Worm (Caenorhabditis elegans) whole organism, L4 larva: ENCODE data around the gene F35D2.3.

Experiments
- F10B5.3 ChIP-seq: sonication (generic microtip); optimal IDR thresholded peaks from 2 replicates; lab custom pipeline; 2016; ENCODE audit warnings: mild to moderate bottlenecking, missing genetic modification characterization, missing compliant biosample characterization
- F37D6.2 ChIP-seq: sonication (generic microtip); optimal IDR thresholded peaks from 2 replicates; lab custom pipeline; 2016; ENCODE audit warnings: mild to moderate bottlenecking, missing genetic modification characterization, missing compliant biosample characterization
- T20F7.1 ChIP-seq: fragments of 200-800 bp; sonication (Bioruptor generic); optimal IDR thresholded peaks from 2 replicates; lab custom pipeline; 2018; ENCODE audit warnings: mild to moderate bottlenecking, missing genetic modification characterization, missing compliant biosample characterization
- Y105C5A.15 ChIP-seq: fragments of 200-800 bp; sonication (Bioruptor generic); IDR thresholded peaks from 2 replicates; pipeline ENCODE4 v1.3.6; 2022; ENCODE audit warnings: missing genetic modification characterization, missing compliant biosample characterization
- Y48G9A.11 ChIP-seq: fragments of 200-800 bp; sonication (Bioruptor generic); IDR thresholded peaks from 2 replicates; pipeline ENCODE4 v1.3.6; 2022; ENCODE audit warnings: missing genetic modification reagents, missing genetic modification characterization, missing compliant biosample characterization
- Y5F2A.4 ChIP-seq: fragments of 200-800 bp; sonication (Bioruptor generic); optimal IDR thresholded peaks from 2 replicates; lab custom pipeline; 2018; ENCODE audit warnings: mild to moderate bottlenecking, missing genetic modification characterization, missing compliant biosample characterization
- ZK337.2 ChIP-seq: fragments of 200-800 bp; sonication (Bioruptor generic); IDR thresholded peaks from 2 replicates; pipeline ENCODE4 v1.3.6; 2022; ENCODE audit warnings: missing genetic modification reagents, missing genetic modification characterization, missing compliant biosample characterization
- aha-1 ChIP-seq: fragments of 150-350 bp; peaks from one replicate; lab custom pipeline; 2014; ENCODE audit warnings: missing biosample characterization, missing genetic modification characterization
- aly-2 ChIP-seq: sonication (generic microtip); optimal IDR thresholded peaks from 2 replicates; lab custom pipeline; 2018; ENCODE audit warnings: missing biosample characterization, missing genetic modification characterization
- ceh-32 ChIP-seq: sonication (generic microtip); optimal IDR thresholded peaks from 2 replicates; lab custom pipeline; 2016; ENCODE audit warnings: mild to moderate bottlenecking, missing genetic modification characterization, missing compliant biosample characterization; ENCODE audit not compliant: poor library complexity
- ceh-44 ChIP-seq: fragments of 200-800 bp; sonication (Bioruptor generic); IDR thresholded peaks from 2 replicates; pipeline ENCODE4 v1.3.6; 2022; ENCODE audit warnings: missing genetic modification reagents, missing genetic modification characterization, missing compliant biosample characterization
- ces-1 ChIP-seq: fragments of 150-350 bp; sonication (generic microtip); optimal IDR thresholded peaks from 4 replicates; lab custom pipeline; 2014; ENCODE audit warnings: missing biosample characterization, missing genetic modification reagents, missing genetic modification characterization
- daf-12 ChIP-seq: fragments of 150-350 bp; optimal IDR thresholded peaks from 2 replicates; lab custom pipeline; 2014; ENCODE audit warnings: missing biosample characterization, missing genetic modification reagents, missing genetic modification characterization
- daf-16 ChIP-seq, 3 experiments: sonication (generic microtip); optimal IDR thresholded peaks; 2 replicates each; lab custom pipeline; 2016 to 2017; ENCODE audit warnings: missing genetic modification characterization in 3 of 3, missing genetic modification reagents in 3 of 3, mild to moderate bottlenecking in 2 of 3, missing compliant biosample characterization in 2 of 3, missing biosample characterization in 1 of 3, moderate library complexity in 1 of 3
- daf-8 ChIP-seq: fragments of 200-800 bp; sonication (Bioruptor generic); IDR thresholded peaks from 2 replicates; pipeline ENCODE4 v1.3.6; 2022; ENCODE audit warnings: missing genetic modification characterization, missing compliant biosample characterization
- dmd-8 ChIP-seq: fragments of 200-800 bp; sonication (Bioruptor generic); IDR thresholded peaks from 2 replicates; pipeline ENCODE4 v1.3.6; 2022; ENCODE audit warnings: missing genetic modification characterization, missing compliant biosample characterization
- egl-43 ChIP-seq: fragments of 200-800 bp; sonication (Bioruptor generic); IDR thresholded peaks from 2 replicates; pipeline ENCODE4 v1.3.6; 2022; ENCODE audit warnings: missing genetic modification reagents, missing genetic modification characterization, missing compliant biosample characterization
- fos-1 ChIP-seq: fragments of 150-350 bp; optimal IDR thresholded peaks from 2 replicates; lab custom pipeline; 2014; ENCODE audit warnings: missing biosample characterization, missing genetic modification characterization
- hlh-11 ChIP-seq: fragments of 200-800 bp; sonication (Bioruptor generic); optimal IDR thresholded peaks from 2 replicates; lab custom pipeline; 2018; ENCODE audit warnings: mild to moderate bottlenecking, missing genetic modification characterization, missing compliant biosample characterization
- lin-13 ChIP-seq: fragments of 150-350 bp; optimal IDR thresholded peaks from 2 replicates; lab custom pipeline; 2014; ENCODE audit warnings: missing biosample characterization, missing genetic modification reagents, missing genetic modification characterization
- lin-15B ChIP-seq: fragments of 150-350 bp; sonication (generic microtip); optimal IDR thresholded peaks from 3 replicates; lab custom pipeline; 2014; ENCODE audit warnings: missing biosample characterization, missing genetic modification characterization
- lin-39 ChIP-seq: fragments of 150-350 bp; optimal IDR thresholded peaks from 2 replicates; lab custom pipeline; 2014; ENCODE audit warnings: missing biosample characterization, missing genetic modification reagents, missing genetic modification characterization
- lir-3 ChIP-seq: sonication (generic microtip); optimal IDR thresholded peaks from 2 replicates; lab custom pipeline; 2016; ENCODE audit warnings: mild to moderate bottlenecking, missing genetic modification characterization, missing compliant biosample characterization
- madf-9 ChIP-seq: fragments of 200-800 bp; sonication (Bioruptor generic); conservative IDR thresholded peaks from 2 replicates; pipeline ENCODE4 v1.3.6; 2022; ENCODE audit warnings: missing genetic modification reagents, missing genetic modification characterization, missing compliant biosample characterization
- mdl-1 ChIP-seq, 2 experiments: fragments of 150-350 bp in 1 of 2; sonication (generic microtip) in 1 of 2; optimal IDR thresholded peaks; 2 replicates each; lab custom pipeline; 2014 to 2017; ENCODE audit warnings: missing biosample characterization in 2 of 2, missing genetic modification characterization in 2 of 2
- mxl-2 ChIP-seq: fragments of 200-800 bp; sonication (Bioruptor generic); conservative IDR thresholded peaks from 2 replicates; pipeline ENCODE4 v1.3.6; 2022; ENCODE audit warnings: missing genetic modification reagents, missing genetic modification characterization, missing compliant biosample characterization
- nhr-102 ChIP-seq: sonication (generic microtip); optimal IDR thresholded peaks from 2 replicates; lab custom pipeline; 2016; ENCODE audit warnings: mild to moderate bottlenecking, missing genetic modification characterization, moderate library complexity, missing compliant biosample characterization
- nhr-111 ChIP-seq: fragments of 200-800 bp; sonication (Bioruptor generic); optimal IDR thresholded peaks from 2 replicates; lab custom pipeline; 2018; ENCODE audit warnings: mild to moderate bottlenecking, missing genetic modification characterization, missing compliant biosample characterization
- nhr-237 ChIP-seq: sonication (generic microtip); optimal IDR thresholded peaks from 2 replicates; lab custom pipeline; 2017; ENCODE audit warnings: missing biosample characterization, missing genetic modification characterization
- nhr-42 ChIP-seq: fragments of 200-800 bp; sonication (Bioruptor generic); IDR thresholded peaks from 2 replicates; pipeline ENCODE4 v1.3.6; 2022; ENCODE audit warnings: missing genetic modification characterization, missing compliant biosample characterization
- nhr-48 ChIP-seq: sonication (generic microtip); optimal IDR thresholded peaks from 2 replicates; lab custom pipeline; 2016; ENCODE audit warnings: mild to moderate bottlenecking, missing genetic modification characterization, missing compliant biosample characterization
- nhr-6 ChIP-seq: fragments of 150-350 bp; optimal IDR thresholded peaks from 2 replicates; lab custom pipeline; 2014; ENCODE audit warnings: missing biosample characterization, missing genetic modification characterization
- nhr-77 ChIP-seq: fragments of 150-350 bp; optimal IDR thresholded peaks from 2 replicates; lab custom pipeline; 2014; ENCODE audit warnings: missing biosample characterization, missing genetic modification characterization
- pha-4 ChIP-seq, 2 experiments: fragments of 150-350 bp in 1 of 2; fragments of 200-800 bp in 1 of 2; sonication (Bioruptor generic) in 1 of 2; IDR thresholded peaks in 1 of 2; optimal IDR thresholded peaks in 1 of 2; 2 replicates each; pipeline versions ENCODE4 v1.3.6 to Lab custom; 2014 to 2022; ENCODE audit warnings: missing genetic modification characterization in 2 of 2, missing genetic modification reagents in 2 of 2, missing biosample characterization in 1 of 2, missing compliant biosample characterization in 1 of 2
- php-3 ChIP-seq: fragments of 200-800 bp; sonication (Bioruptor generic); IDR thresholded peaks from 2 replicates; pipeline ENCODE4 v1.3.6; 2022; ENCODE audit warnings: missing genetic modification reagents, missing genetic modification characterization, missing compliant biosample characterization
- pqm-1 ChIP-seq: sonication (generic microtip); optimal IDR thresholded peaks from 2 replicates; lab custom pipeline; 2017; ENCODE audit warnings: missing biosample characterization, missing genetic modification characterization
- rbr-2 ChIP-seq: sonication (generic microtip); optimal IDR thresholded peaks from 2 replicates; lab custom pipeline; 2016; ENCODE audit warnings: missing genotype, missing genetic modification characterization, missing compliant biosample characterization
- saeg-2 ChIP-seq: fragments of 200-800 bp; sonication (Bioruptor generic); IDR thresholded peaks from 2 replicates; pipeline ENCODE4 v1.3.6; 2022; ENCODE audit warnings: missing genetic modification reagents, missing genetic modification characterization, missing compliant biosample characterization
- set-16 ChIP-seq: fragments of 200-800 bp; sonication (Bioruptor generic); IDR thresholded peaks from 2 replicates; pipeline ENCODE4 v1.3.6; 2022; ENCODE audit warnings: missing genetic modification reagents, missing genetic modification characterization, missing compliant biosample characterization
- snpc-1.2 ChIP-seq: fragments of 200-800 bp; sonication (Bioruptor generic); IDR thresholded peaks from 2 replicates; pipeline ENCODE4 v1.3.6; 2022; ENCODE audit warnings: missing genetic modification reagents, missing genetic modification characterization, missing compliant biosample characterization
- spr-1 ChIP-seq: sonication (generic microtip); optimal IDR thresholded peaks from 2 replicates; lab custom pipeline; 2016; ENCODE audit warnings: mild to moderate bottlenecking, missing genetic modification characterization, missing compliant biosample characterization
- tra-1 ChIP-seq: fragments of 200-800 bp; sonication (Bioruptor generic); IDR thresholded peaks from 2 replicates; pipeline ENCODE4 v1.3.6; 2022; ENCODE audit warnings: missing genetic modification reagents, missing genetic modification characterization, missing compliant biosample characterization
- unc-62 ChIP-seq, 3 experiments: fragments of 150-350 bp in 1 of 3; sonication (generic microtip); optimal IDR thresholded peaks in 2 of 3; peaks in 1 of 3; 1 replicate in 1 of 3; 2 replicates in 2 of 3; lab custom pipeline; 2014 to 2017; ENCODE audit warnings: missing biosample characterization in 3 of 3, missing genetic modification characterization in 3 of 3, missing genetic modification reagents in 3 of 3, missing genotype in 1 of 3
- vab-7 ChIP-seq: fragments of 200-800 bp; sonication (Bioruptor generic); IDR thresholded peaks from 2 replicates; pipeline ENCODE4 v1.3.6; 2022; ENCODE audit warnings: missing genetic modification reagents, missing genetic modification characterization, missing compliant biosample characterization
- zfp-2 ChIP-seq: sonication (generic microtip); optimal IDR thresholded peaks from 2 replicates; lab custom pipeline; 2016; ENCODE audit warnings: mild to moderate bottlenecking, missing genetic modification characterization, missing compliant biosample characterization
- zfp-3 ChIP-seq: fragments of 200-800 bp; sonication (Bioruptor generic); conservative IDR thresholded peaks from 2 replicates; pipeline ENCODE4 v1.3.6; 2022; ENCODE audit warnings: missing genetic modification reagents, missing genetic modification characterization, missing compliant biosample characterization
- zip-11 ChIP-seq: fragments of 200-800 bp; sonication (Bioruptor generic); IDR thresholded peaks from 2 replicates; pipeline ENCODE4 v1.3.6; 2022; ENCODE audit warnings: missing genetic modification characterization, missing compliant biosample characterization

The F35D2.3 gene

DNA sequence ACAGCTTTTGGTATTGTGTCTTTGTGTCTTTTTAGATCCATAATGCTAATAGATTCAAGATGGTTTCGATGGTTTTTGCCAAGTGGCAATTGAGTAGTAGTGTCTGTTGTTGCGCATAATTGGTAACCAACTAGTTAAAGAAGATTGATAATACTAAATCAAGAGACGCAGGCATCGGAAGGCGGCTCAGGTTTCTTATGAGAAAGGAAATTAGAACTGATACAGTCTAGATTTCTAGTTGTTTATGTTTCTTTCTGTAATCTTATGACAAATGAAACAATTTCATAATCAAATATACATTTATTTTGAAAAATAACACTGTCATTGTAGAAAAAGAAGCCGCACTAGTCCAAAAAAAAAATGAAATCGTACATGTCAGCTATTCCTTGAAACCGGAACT lies 16.6 kb upstream of the F35D2.3 start, which contains the start of gene ZK1290.10:
Gene ZK1290.10 (minus strand): TSS at position 101 of the 400 bp plus-strand sequence.
- no peak for TF ChIP-seq nhr-77 (tag; lab: Kevin White, UChicago)
- TF ChIP-seq aly-2 = no peak
- TF ChIP-seq spr-1 (tag; lab: Kevin White, UChicago) = no peak
- TF ChIP-seq aha-1 (tag; lab: Kevin White, UChicago) = peak; percentile 19
- TF ChIP-seq ZK337.2 (GFP tag; lab: Robert Waterston, UW) = no peak
- no peak for TF ChIP-seq zfp-3 (GFP tag; lab: Robert Waterston, UW)
- TF ChIP-seq egl-43 (GFP tag; lab: Robert Waterston, UW) = no peak
- TF ChIP-seq F10B5.3 (tag; lab: Kevin White, UChicago) = no peak
- TF ChIP-seq dmd-8 (GFP tag; lab: Robert Waterston, UW) = no peak

DNA sequence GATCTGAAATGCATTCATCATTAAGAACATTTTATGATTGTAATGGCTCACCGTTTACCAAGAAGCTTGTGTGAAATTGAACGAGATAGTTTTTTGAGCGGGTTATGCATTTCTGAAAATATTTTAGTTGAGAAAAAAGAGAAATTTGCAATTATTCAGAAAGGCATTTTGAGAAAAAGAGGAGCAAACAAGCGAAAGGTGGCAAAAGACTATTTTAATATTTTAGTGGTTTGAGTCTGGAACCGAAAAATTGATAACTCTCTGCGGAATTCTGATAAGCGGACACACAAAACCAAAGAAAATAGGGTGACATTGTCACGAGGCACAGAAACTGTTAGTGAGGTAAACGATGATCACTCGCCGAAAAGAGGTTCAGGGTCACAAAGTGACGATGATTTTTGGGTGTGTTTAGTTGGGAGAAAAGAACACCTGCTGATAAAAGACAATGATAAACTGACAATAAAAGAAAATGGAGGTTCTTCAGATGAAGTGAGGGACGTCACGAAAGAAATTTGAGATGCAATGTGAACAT lies 15.6 kb upstream of the F35D2.3 start:
- 0 out of 2 replicates have a peak, but pooled peaks have one; percentile 30 for TF ChIP-seq madf-9 (GFP tag; lab: Robert Waterston, UW)
- TF ChIP-seq php-3 (GFP tag; lab: Robert Waterston, UW) = peak; percentile 74
- TF ChIP-seq lin-15B = no peak
- TF ChIP-seq spr-1 (tag; lab: Kevin White, UChicago) = no peak
- no peak for TF ChIP-seq zfp-2 (tag; lab: Kevin White, UChicago)
- no peak for TF ChIP-seq ceh-32 (tag; lab: Kevin White, UChicago)
- no peak for TF ChIP-seq fos-1 (tag; lab: Kevin White, UChicago)
- TF ChIP-seq saeg-2 = no peak
- TF ChIP-seq daf-16 (GFP tag; optimal IDR thresholded peaks at IDR 0.05; lab: Kevin White, UChicago) = no peak
- peak; percentile 85 for TF ChIP-seq daf-16 (tag; optimal IDR thresholded peaks at IDR 0.05; lab: Kevin White, UChicago)
- TF ChIP-seq Y48G9A.11 (GFP tag; lab: Robert Waterston, UW) = no peak
- no peak for TF ChIP-seq Y5F2A.4 (GFP tag; lab: Kevin White, UChicago)
- TF ChIP-seq nhr-6 = no peak
- no peak for TF ChIP-seq ces-1
- TF ChIP-seq F37D6.2 = no peak
- TF ChIP-seq unc-62 (GFP tag; optimal IDR thresholded peaks at IDR 0.05 in 1 of 2; lab: Kevin White, UChicago) = peak in 1 of 2 experiments; percentile 98
- TF ChIP-seq unc-62 (tag; optimal IDR thresholded peaks at IDR 0.05; lab: Kevin White, UChicago) = no peak
- no peak for TF ChIP-seq pha-4 (GFP tag; IDR thresholded peaks at IDR 0.05; lab: Robert Waterston, UW)
- no peak for TF ChIP-seq pha-4 (tag; optimal IDR thresholded peaks at IDR 0.05; lab: Kevin White, UChicago)
- no peak for TF ChIP-seq rbr-2 (tag; lab: Kevin White, UChicago)
- peak; percentile 34 for TF ChIP-seq T20F7.1 (GFP tag; lab: Kevin White, UChicago)
- TF ChIP-seq vab-7 = no peak
- no peak for TF ChIP-seq ceh-44
- no peak for TF ChIP-seq daf-8 (GFP tag; lab: Robert Waterston, UW)
- TF ChIP-seq daf-12 = no peak
- TF ChIP-seq mxl-2 (GFP tag; lab: Robert Waterston, UW) = no peak
- TF ChIP-seq Y105C5A.15 (GFP tag; lab: Robert Waterston, UW) = no peak
- peak; percentile 68 for TF ChIP-seq tra-1 (GFP tag; lab: Robert Waterston, UW)
- TF ChIP-seq snpc-1.2 = no peak
- TF ChIP-seq nhr-111 (GFP tag; lab: Kevin White, UChicago) = no peak
- no peak for TF ChIP-seq zip-11
- no peak for TF ChIP-seq set-16 (GFP tag; lab: Robert Waterston, UW)
- peak; percentile 78 for TF ChIP-seq nhr-77 (tag; lab: Kevin White, UChicago)
- TF ChIP-seq lin-39 (tag; lab: Kevin White, UChicago) = no peak
- no peak for TF ChIP-seq lin-13
- TF ChIP-seq mdl-1 (tag; optimal IDR thresholded peaks at IDR 0.05; lab: Kevin White, UChicago) = peak in 1 of 2 experiments; percentile 81
- TF ChIP-seq hlh-11 (tag; lab: Kevin White, UChicago) = peak; percentile 93
- 0 out of 2 replicates have a peak, but pooled peaks have one; percentile 20 for TF ChIP-seq nhr-42 (GFP tag; lab: Robert Waterston, UW)
- no peak for TF ChIP-seq lir-3 (tag; lab: Kevin White, UChicago)
- no peak for TF ChIP-seq nhr-237 (tag; lab: Kevin White, UChicago)
- peak; percentile 53 for TF ChIP-seq pqm-1 (tag; lab: Kevin White, UChicago)
- TF ChIP-seq nhr-48 (tag; lab: Kevin White, UChicago) = peak; percentile 43
- peak; percentile 66 for TF ChIP-seq nhr-102
- no peak for TF ChIP-seq aha-1 (tag; lab: Kevin White, UChicago)
